Fruit fly (Drosophila melanogaster): ENCODE results near the gene Pdp.

The Pdp gene

DNA sequence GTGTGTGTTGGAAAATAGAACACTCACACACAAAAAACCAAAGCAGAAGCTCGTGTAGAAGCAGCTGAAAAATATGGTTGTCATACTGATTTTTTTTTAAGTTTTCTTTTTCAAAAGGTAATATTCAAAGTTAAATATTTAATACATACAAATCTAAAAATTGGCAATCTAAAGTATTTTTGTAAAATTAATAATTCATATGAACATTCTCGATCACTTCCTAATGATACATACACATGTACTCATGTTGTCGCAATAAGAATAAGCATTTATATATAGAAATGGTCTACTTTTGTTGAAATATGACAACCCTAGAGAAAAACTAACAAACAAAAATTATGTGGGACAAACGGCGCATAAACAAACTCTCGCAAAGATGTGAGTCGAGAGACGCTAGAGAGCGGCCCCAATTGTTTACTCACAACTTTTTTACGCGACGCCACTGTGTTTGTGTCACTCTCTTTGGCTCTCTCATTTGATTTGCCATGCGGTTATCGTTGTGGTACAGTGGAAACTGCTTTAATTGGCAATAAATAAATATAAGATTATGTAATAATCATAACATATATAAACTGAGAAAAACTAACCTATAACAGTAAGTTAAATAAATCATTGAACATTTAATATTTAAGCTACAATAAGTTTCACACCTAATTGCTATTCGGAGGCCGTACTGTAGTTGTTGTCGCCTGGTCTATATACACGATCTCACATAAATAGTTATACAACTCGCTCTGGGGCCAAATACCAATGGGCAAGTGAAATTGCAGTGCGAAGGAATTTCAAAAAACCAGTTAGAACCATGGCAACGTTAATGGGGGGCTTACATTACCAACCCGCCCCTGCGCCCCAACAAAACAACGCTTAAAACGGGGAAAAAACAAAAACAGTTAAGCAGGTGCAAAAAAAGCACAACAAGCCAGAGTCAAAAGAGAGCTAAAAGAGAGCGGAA lies 27.8 kb downstream of the Pdp start (continued):
- peak; percentile 87 for TF ChIP-seq CG4854 (GFP tag; optimal IDR thresholded peaks at IDR 0.05)
- TF ChIP-seq sisA (GFP tag; IDR thresholded peaks at IDR 0.05): peak; percentile 98
- TF ChIP-seq CG14050 (GFP tag; IDR thresholded peaks at IDR 0.05): peak; percentile 97
- peak; percentile 99 for TF ChIP-seq CG13424 (tag; optimal IDR thresholded peaks at IDR 0.05)
- TF ChIP-seq hb (GFP tag; IDR thresholded peaks at IDR 0.05; ENCODE audit: partially characterized antibody): no peak
- TF ChIP-seq dm (GFP tag; optimal IDR thresholded peaks at IDR 0.05): peak; percentile 49
- TF ChIP-seq CG31388 (GFP tag; optimal IDR thresholded peaks at IDR 0.05): peak; percentile 90
- TF ChIP-seq fd102C (GFP tag; optimal IDR thresholded peaks at IDR 0.05): peak; percentile 60
- TF ChIP-seq NC2β (GFP tag; optimal IDR thresholded peaks at IDR 0.05): peak; percentile 19
- peak; percentile 93 for TF ChIP-seq CG16815 (GFP tag; optimal IDR thresholded peaks at IDR 0.05)
- TF ChIP-seq Jarid2 (GFP tag; optimal IDR thresholded peaks at IDR 0.05): peak; percentile 84
- peak; percentile 85 for TF ChIP-seq zfh2 (GFP tag; optimal IDR thresholded peaks at IDR 0.05)
- TF ChIP-seq CG9609 (GFP tag; optimal IDR thresholded peaks at IDR 0.05): peak; percentile 79
- TF ChIP-seq HLHmδ (GFP tag; optimal IDR thresholded peaks at IDR 0.05): no peak
- TF ChIP-seq CG18619 (GFP tag; optimal IDR thresholded peaks at IDR 0.05): peak; percentile 96
- peak; percentile 18 for TF ChIP-seq ERR (GFP tag; optimal IDR thresholded peaks at IDR 0.05)
- peak; percentile 99 for TF ChIP-seq lab (GFP tag; optimal IDR thresholded peaks at IDR 0.05)
- TF ChIP-seq Tbp (GFP tag; optimal IDR thresholded peaks at IDR 0.05): no peak
- TF ChIP-seq CG12769 (tag; optimal IDR thresholded peaks at IDR 0.05): peak; percentile 98
- TF ChIP-seq CG14667 (GFP tag; IDR thresholded peaks at IDR 0.05): peak; percentile 97
- peak; percentile 99 for TF ChIP-seq Fer1 (GFP tag; optimal IDR thresholded peaks at IDR 0.05)
- peak; percentile 68 for TF ChIP-seq CG1647 (GFP tag; optimal IDR thresholded peaks at IDR 0.05)
- TF ChIP-seq CG9817 (tag; optimal IDR thresholded peaks at IDR 0.05): peak; percentile 99
- peak; percentile 60 for TF ChIP-seq Ets97D (GFP tag; optimal IDR thresholded peaks at IDR 0.05)
- peak; percentile 64 for TF ChIP-seq NC2α (GFP tag; optimal IDR thresholded peaks at IDR 0.05)
- peak; percentile 93 for TF ChIP-seq CHES-1-like (GFP tag; optimal IDR thresholded peaks at IDR 0.05)
- peak; percentile 95 for TF ChIP-seq CG12155 (GFP tag; optimal IDR thresholded peaks at IDR 0.05)
- peak; percentile 98 for TF ChIP-seq CG17385 (GFP tag; optimal IDR thresholded peaks at IDR 0.05)
- TF ChIP-seq Dbx (GFP tag; IDR thresholded peaks at IDR 0.05): peak; percentile 99
- peak; percentile 92 for TF ChIP-seq CG13123 (GFP tag; optimal IDR thresholded peaks at IDR 0.05)
- peak; percentile 90 for TF ChIP-seq CG6254 (GFP tag; optimal IDR thresholded peaks at IDR 0.05)
- peak; percentile 97 for TF ChIP-seq Abd-B (GFP tag; optimal IDR thresholded peaks at IDR 0.05)
- TF ChIP-seq Drgx (GFP tag; IDR thresholded peaks at IDR 0.05): peak; percentile 99
- TF ChIP-seq CG8281 (tag; optimal IDR thresholded peaks at IDR 0.05): peak; percentile 88
- TF ChIP-seq nmo (GFP tag; optimal IDR thresholded peaks at IDR 0.05): peak; percentile 98
- TF ChIP-seq ap (GFP tag; IDR thresholded peaks at IDR 0.05): peak; percentile 97
- peak; percentile 98 for TF ChIP-seq CG10147 (GFP tag; optimal IDR thresholded peaks at IDR 0.05)
- TF ChIP-seq mirr (GFP tag; optimal IDR thresholded peaks at IDR 0.05): peak; percentile 98
- TF ChIP-seq wek (GFP tag; optimal IDR thresholded peaks at IDR 0.05): peak; percentile 88
- TF ChIP-seq CG9727 (GFP tag; optimal IDR thresholded peaks at IDR 0.05): peak; percentile 97
- peak; percentile 88 for TF ChIP-seq E2f2 (GFP tag; IDR thresholded peaks at IDR 0.05)
- TF ChIP-seq CG30403 (GFP tag; optimal IDR thresholded peaks at IDR 0.05): peak; percentile 97
- peak; percentile 67 for TF ChIP-seq CG17186 (GFP tag; optimal IDR thresholded peaks at IDR 0.05)
- TF ChIP-seq Bdp1 (GFP tag; optimal IDR thresholded peaks at IDR 0.05): peak; percentile 66
- peak; percentile 96 for TF ChIP-seq Sox100B (GFP tag; optimal IDR thresholded peaks at IDR 0.05)
- TF ChIP-seq nerfin-2 (GFP tag; IDR thresholded peaks at IDR 0.05; ENCODE audit: partially characterized antibody): no peak
- no peak for TF ChIP-seq inv (GFP tag; IDR thresholded peaks at IDR 0.05; ENCODE audit: partially characterized antibody)
- TF ChIP-seq CG9876 (GFP tag; optimal IDR thresholded peaks at IDR 0.05): no peak
